Fruit fly (Drosophila melanogaster) whole organism, adult: Measurements from ENCODE around the gene CG33777.

Experiments
- CG7045 ChIP-seq: fragments of 200-800 bp; sonication (Bioruptor generic); optimal IDR thresholded peaks from 2 replicates; lab custom pipeline; 2017; ENCODE audit warnings: missing biosample characterization, mild to moderate bottlenecking, missing genetic modification characterization
- Crg-1 ChIP-seq: fragments of 200-800 bp; sonication (Bioruptor generic); optimal IDR thresholded peaks from 2 replicates; lab custom pipeline; 2016; ENCODE audit warnings: missing biosample characterization, missing genetic modification characterization
- Mnt ChIP-seq: fragments of 200-800 bp; sonication (Bioruptor generic); optimal IDR thresholded peaks from 2 replicates; lab custom pipeline; 2016; ENCODE audit warnings: missing biosample characterization, mild to moderate bottlenecking, missing genetic modification characterization
- cic ChIP-seq: fragments of 200-800 bp; sonication (Bioruptor generic); optimal IDR thresholded peaks from 2 replicates; lab custom pipeline; 2017; ENCODE audit warnings: missing biosample characterization, mild to moderate bottlenecking, missing genetic modification characterization, moderate library complexity
- cnc ChIP-seq, 2 experiments: fragments of >200 bp; optimal IDR thresholded peaks; 2 replicates each; lab custom pipeline; 2017
- tj ChIP-seq: fragments of 200-800 bp; sonication (Bioruptor generic); optimal IDR thresholded peaks from 3 replicates; lab custom pipeline; 2017; ENCODE audit warnings: missing biosample characterization, mild to moderate bottlenecking, missing genetic modification characterization, moderate library complexity

dm6 chr3L:4534481-4534880 is 20.6 kb downstream of the CG33777 start:
- TF ChIP-seq tj (GFP tag; lab: Kevin White, UChicago) (peak; percentile 88), CG7045 (GFP tag; lab: Kevin White, UChicago) (no peak), cic (GFP tag; lab: Kevin White, UChicago) (no peak), Crg-1 (GFP tag; lab: Kevin White, UChicago) (no peak), cnc (optimal IDR thresholded peaks at IDR 0.05; lab: Kevin White, UChicago) (no peak), Mnt (no peak)
